Worm (Caenorhabditis elegans) whole organism, early embryonic: Measurements from ENCODE around the gene hpo-34.

ENCODE experiments used
- B0310.2 ChIP-seq: sonication (generic microtip); optimal IDR thresholded peaks from 2 replicates; lab custom pipeline; 2016; ENCODE audit warnings: mild to moderate bottlenecking, missing genetic modification characterization, missing compliant biosample characterization
- F13C5.2 ChIP-seq: sonication (generic microtip); optimal IDR thresholded peaks from 2 replicates; lab custom pipeline; 2017; ENCODE audit warnings: mild to moderate bottlenecking, missing genetic modification characterization, inconsistent platforms, missing compliant biosample characterization
- aly-1 ChIP-seq: sonication (generic microtip); optimal IDR thresholded peaks from 2 replicates; lab custom pipeline; 2016; ENCODE audit warnings: missing genetic modification characterization, missing compliant biosample characterization
- ama-1 ChIP-seq: fragments of 150-350 bp; optimal IDR thresholded peaks from 2 replicates; lab custom pipeline; 2014
- ceh-13 ChIP-seq: fragments of 200-800 bp; sonication (Bioruptor generic); optimal IDR thresholded peaks from 2 replicates; lab custom pipeline; 2018; ENCODE audit warnings: mild to moderate bottlenecking, missing genetic modification characterization, missing compliant biosample characterization
- ceh-36 ChIP-seq: sonication (generic microtip); optimal IDR thresholded peaks from 2 replicates; lab custom pipeline; 2016; ENCODE audit warnings: missing genetic modification characterization, inconsistent platforms, missing compliant biosample characterization
- ets-7 ChIP-seq: sonication (generic microtip); optimal IDR thresholded peaks from 2 replicates; lab custom pipeline; 2016; ENCODE audit warnings: missing genotype, missing genetic modification characterization, missing compliant biosample characterization
- flt-1 ChIP-seq: fragments of 200-800 bp; sonication (Bioruptor generic); IDR thresholded peaks from 2 replicates; pipeline ENCODE4 v1.3.6; 2022; ENCODE audit warnings: missing genetic modification characterization, missing compliant biosample characterization
- hmbx-1 ChIP-seq: sonication (generic microtip); optimal IDR thresholded peaks from 2 replicates; lab custom pipeline; 2016; ENCODE audit warnings: mild to moderate bottlenecking, missing genetic modification characterization, missing compliant biosample characterization
- hmg-4 ChIP-seq: fragments of 200-800 bp; sonication (Bioruptor generic); optimal IDR thresholded peaks from 2 replicates; lab custom pipeline; 2018; ENCODE audit warnings: mild to moderate bottlenecking, missing genetic modification characterization, missing compliant biosample characterization
- hnd-1 ChIP-seq: sonication (generic microtip); optimal IDR thresholded peaks from 2 replicates; lab custom pipeline; 2016; ENCODE audit warnings: missing genetic modification characterization, missing compliant biosample characterization
- pes-1 ChIP-seq: fragments of 200-800 bp; sonication (Bioruptor generic); IDR thresholded peaks from 2 replicates; pipeline ENCODE4 v1.3.6; 2022; ENCODE audit warnings: missing genetic modification reagents, missing genetic modification characterization, missing compliant biosample characterization
- scrt-1 ChIP-seq: fragments of 200-800 bp; sonication (Bioruptor generic); IDR thresholded peaks from 2 replicates; pipeline ENCODE4 v1.3.6; 2022; ENCODE audit warnings: missing genetic modification characterization, missing compliant biosample characterization
- sea-1 ChIP-seq: fragments of 200-800 bp; sonication (Bioruptor generic); conservative IDR thresholded peaks from 2 replicates; pipeline ENCODE4 v1.3.6; 2022; ENCODE audit warnings: missing genetic modification characterization, missing compliant biosample characterization
- tbx-11 ChIP-seq: fragments of 200-800 bp; sonication (Bioruptor generic); IDR thresholded peaks from 2 replicates; pipeline ENCODE4 v1.3.6; 2022; ENCODE audit warnings: missing genetic modification characterization, missing compliant biosample characterization
- tbx-37 ChIP-seq: fragments of 200-800 bp; sonication (Bioruptor generic); conservative IDR thresholded peaks from 2 replicates; pipeline ENCODE4 v1.3.6; 2022; ENCODE audit warnings: missing genetic modification reagents, missing genetic modification characterization, missing compliant biosample characterization
- tra-4 ChIP-seq: sonication (generic microtip); optimal IDR thresholded peaks from 2 replicates; lab custom pipeline; 2017; ENCODE audit warnings: missing genetic modification characterization, missing compliant biosample characterization

Gene hpo-34

ce11 chrX:11555527-11556137 is 36.8 kb upstream of the hpo-34 start:
- TF ChIP-seq ets-7 (tag; lab: Kevin White, UChicago) (no peak), sea-1 (GFP tag; lab: Robert Waterston, UW) (no peak), flt-1 (GFP tag; lab: Robert Waterston, UW) (no peak), F13C5.2 (tag; lab: Kevin White, UChicago) (no peak), tra-4 (no peak), hmbx-1 (tag; lab: Kevin White, UChicago) (no peak), tbx-37 (GFP tag; lab: Robert Waterston, UW) (no peak), B0310.2 (tag; lab: Kevin White, UChicago) (no peak), tbx-11 (no peak), ama-1 (lab: Kevin White, UChicago) (no peak), scrt-1 (no peak), aly-1 (tag; lab: Kevin White, UChicago) (no peak), hnd-1 (tag; lab: Kevin White, UChicago) (no peak), ceh-13 (GFP tag; lab: Kevin White, UChicago) (no peak), hmg-4 (GFP tag; lab: Kevin White, UChicago) (no peak), ceh-36 (tag; lab: Kevin White, UChicago) (no peak), pes-1 (GFP tag; lab: Robert Waterston, UW) (no peak)

- TF ChIP-seq hmg-4 (GFP tag; lab: Kevin White, UChicago) = no peak
- TF ChIP-seq ama-1 (lab: Kevin White, UChicago) = no peak
- TF ChIP-seq ceh-13 (GFP tag; lab: Kevin White, UChicago) = no peak
- no peak for TF ChIP-seq B0310.2 (tag; lab: Kevin White, UChicago)
- no peak for TF ChIP-seq pes-1 (GFP tag; lab: Robert Waterston, UW)
- no peak for TF ChIP-seq hmbx-1 (tag; lab: Kevin White, UChicago)
- TF ChIP-seq tbx-37 (GFP tag; lab: Robert Waterston, UW) = no peak
Observed at ce11 chrX:11555046-11555445, 36.2 kb upstream of the hpo-34 start.

DNA sequence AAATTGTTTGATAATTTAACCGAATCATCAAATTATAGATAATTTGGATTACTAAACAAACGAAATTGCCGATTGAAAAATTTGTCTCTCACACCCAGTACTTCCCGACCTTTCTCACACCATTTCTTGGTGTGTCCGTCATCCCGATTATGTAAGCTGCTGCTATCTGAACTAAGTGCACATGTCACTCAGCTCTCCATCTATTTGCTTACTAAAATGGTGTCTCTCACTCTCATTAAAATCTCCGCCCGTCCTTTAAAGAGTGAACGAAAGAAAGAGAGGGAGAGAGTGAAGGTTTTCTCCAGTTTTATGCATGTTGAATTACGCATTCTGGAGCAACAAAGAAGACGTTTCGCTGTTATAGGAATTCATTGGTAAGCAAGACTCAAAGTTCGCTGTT is 35.7 kb upstream of the hpo-34 start:
- no peak for TF ChIP-seq ceh-13 (GFP tag; lab: Kevin White, UChicago)

- TF ChIP-seq flt-1 (GFP tag; lab: Robert Waterston, UW) = no peak
- no peak for TF ChIP-seq hnd-1 (tag; lab: Kevin White, UChicago)
- TF ChIP-seq hmbx-1 (tag; lab: Kevin White, UChicago) = no peak
- TF ChIP-seq tbx-11 = no peak
- no peak for TF ChIP-seq hmg-4 (GFP tag; lab: Kevin White, UChicago)
- no peak for TF ChIP-seq ama-1 (lab: Kevin White, UChicago)
- no peak for TF ChIP-seq aly-1 (tag; lab: Kevin White, UChicago)
- no peak for TF ChIP-seq ceh-13 (GFP tag; lab: Kevin White, UChicago)
- no peak for TF ChIP-seq B0310.2 (tag; lab: Kevin White, UChicago)
- TF ChIP-seq F13C5.2 (tag; lab: Kevin White, UChicago) = no peak
- no peak for TF ChIP-seq scrt-1
- no peak for TF ChIP-seq pes-1 (GFP tag; lab: Robert Waterston, UW)
- TF ChIP-seq ets-7 (tag; lab: Kevin White, UChicago) = no peak
Observed at ce11 chrX:11552879-11553278, 34.0 kb upstream of the hpo-34 start.

DNA sequence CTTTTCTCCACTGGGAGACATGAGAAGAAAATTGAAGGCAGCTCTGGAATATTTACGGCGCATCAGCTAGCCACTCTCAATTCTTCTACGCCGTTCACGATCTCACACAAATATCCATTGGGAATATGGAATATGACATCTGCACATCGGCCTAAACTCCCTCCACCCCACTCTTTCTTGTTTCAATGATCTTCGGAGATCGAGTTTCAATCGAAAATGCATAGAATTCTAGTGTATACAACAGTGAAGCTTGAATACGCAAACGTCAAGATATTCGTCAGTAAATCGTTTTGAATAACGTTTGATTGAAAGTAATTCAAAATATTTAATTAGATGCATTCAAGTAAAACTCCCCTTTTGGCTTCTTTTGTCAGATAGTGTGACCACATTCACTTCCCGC is 32.9 kb upstream of the hpo-34 start:
- TF ChIP-seq aly-1 (tag; lab: Kevin White, UChicago) (no peak), hmbx-1 (tag; lab: Kevin White, UChicago) (no peak), tbx-11 (no peak), sea-1 (GFP tag; lab: Robert Waterston, UW) (no peak), ama-1 (lab: Kevin White, UChicago) (no peak), ets-7 (tag; lab: Kevin White, UChicago) (no peak), hnd-1 (tag; lab: Kevin White, UChicago) (no peak), tra-4 (no peak), ceh-36 (tag; lab: Kevin White, UChicago) (no peak), B0310.2 (tag; lab: Kevin White, UChicago) (no peak), F13C5.2 (tag; lab: Kevin White, UChicago) (no peak), scrt-1 (no peak), tbx-37 (GFP tag; lab: Robert Waterston, UW) (no peak), ceh-13 (GFP tag; lab: Kevin White, UChicago) (no peak), pes-1 (GFP tag; lab: Robert Waterston, UW) (no peak), flt-1 (GFP tag; lab: Robert Waterston, UW) (no peak), hmg-4 (GFP tag; lab: Kevin White, UChicago) (no peak)

DNA sequence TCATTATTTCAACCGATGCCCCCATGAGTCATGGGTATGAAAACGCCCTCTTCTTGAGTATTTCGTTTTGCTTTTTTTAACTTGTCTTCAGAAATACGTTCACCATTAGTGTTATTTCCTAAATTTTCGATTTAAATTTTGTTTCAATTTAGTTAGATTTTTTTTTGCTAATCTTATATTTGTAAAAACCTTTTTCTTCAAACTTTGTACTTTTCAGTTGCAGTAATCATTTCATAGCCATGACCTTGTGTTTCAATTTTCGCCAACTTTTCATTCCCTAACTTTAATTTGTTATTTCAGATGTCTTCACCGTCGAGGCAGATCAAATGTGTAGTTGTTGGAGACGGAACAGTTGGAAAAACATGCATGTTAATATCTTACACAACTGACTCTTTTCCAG is 29.4 kb upstream of the hpo-34 start, which contains the start of gene mig-2:
mig-2 (plus strand) TSS at position 301 of the 400 bp plus-strand sequence.
- TF ChIP-seq hmg-4 (GFP tag; lab: Kevin White, UChicago) = no peak

DNA sequence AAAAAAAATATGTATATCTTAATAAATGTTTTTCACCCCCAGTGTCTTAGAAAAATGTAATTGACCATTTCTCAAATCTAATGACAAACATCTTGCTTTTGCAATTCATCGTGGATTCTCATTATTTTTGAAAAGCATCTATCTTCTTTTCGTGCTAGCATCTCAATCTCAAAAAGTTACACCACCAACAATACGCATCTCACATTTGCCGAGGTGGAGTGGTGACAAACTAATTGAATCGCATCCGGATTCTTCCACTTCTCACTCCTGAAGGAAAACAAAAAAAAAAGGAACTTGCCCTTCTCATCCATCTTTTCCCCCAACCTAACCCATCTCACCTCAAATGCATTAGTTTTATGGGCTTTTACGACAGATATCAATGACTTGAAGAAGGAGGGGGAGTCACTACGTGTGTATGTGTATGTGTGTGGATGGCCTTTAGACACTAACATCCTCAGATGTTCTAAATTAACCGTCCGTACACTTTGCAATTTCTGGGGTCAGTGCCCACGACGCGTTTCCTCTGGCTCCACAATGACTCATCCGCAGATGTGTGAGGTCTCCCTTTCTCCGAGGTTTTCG is 28.7 kb upstream of the hpo-34 start:
- TF ChIP-seq flt-1 (GFP tag; lab: Robert Waterston, UW) (no peak), tra-4 (no peak), hnd-1 (tag; lab: Kevin White, UChicago) (no peak), scrt-1 (no peak), ceh-36 (tag; lab: Kevin White, UChicago) (no peak), aly-1 (tag; lab: Kevin White, UChicago) (no peak), F13C5.2 (tag; lab: Kevin White, UChicago) (no peak)
